Fruit fly (Drosophila melanogaster) whole organism, wandering third instar larva: ENCODE measurements around the gene CG4995.

Experiments used
- Abd-B ChIP-seq: fragments of >200 bp; optimal IDR thresholded peaks from 2 replicates; lab custom pipeline; 2017; ENCODE audit warnings: missing biosample characterization, missing genetic modification characterization
- CG32264 ChIP-seq: fragments of 200-800 bp; sonication (Bioruptor generic); optimal IDR thresholded peaks from 2 replicates; lab custom pipeline; 2016; ENCODE audit warnings: missing biosample characterization, missing genetic modification characterization
- CG9705 ChIP-seq: fragments of 200-800 bp; sonication (Bioruptor generic); optimal IDR thresholded peaks from 2 replicates; lab custom pipeline; 2018; ENCODE audit warnings: missing biosample characterization, mild to moderate bottlenecking, missing genetic modification characterization
- CrebA ChIP-seq: fragments of 200-800 bp; sonication (Bioruptor generic); optimal IDR thresholded peaks from 2 replicates; lab custom pipeline; 2016; ENCODE audit warnings: missing biosample characterization, mild to moderate bottlenecking, missing genetic modification characterization, borderline replicate concordance
- Dfd ChIP-seq: fragments of >200 bp; optimal IDR thresholded peaks from 2 replicates; lab custom pipeline; 2017; ENCODE audit warnings: missing biosample characterization, missing genetic modification characterization
- Dif ChIP-seq: fragments of 200-275, 200-300 bp; sonication (Bioruptor generic); optimal IDR thresholded peaks from 2 replicates; lab custom pipeline; 2018; ENCODE audit warnings: missing biosample characterization, missing genetic modification characterization; ENCODE audit not compliant: partially characterized antibody
- GATAd ChIP-seq: sonication (Bioruptor generic); optimal IDR thresholded peaks from 2 replicates; lab custom pipeline; 2016; ENCODE audit warnings: missing biosample characterization, missing genetic modification characterization
- HLH106 ChIP-seq: fragments of 200-800 bp; optimal IDR thresholded peaks from 3 replicates; lab custom pipeline; 2019; ENCODE audit warnings: missing biosample characterization, mild to moderate bottlenecking, missing genetic modification characterization, moderate library complexity
- Hnf4 ChIP-seq: fragments of 200-800 bp; sonication (Bioruptor generic); optimal IDR thresholded peaks from 2 replicates; lab custom pipeline; 2016; ENCODE audit warnings: missing biosample characterization, mild to moderate bottlenecking, missing genetic modification characterization
- Hr78 ChIP-seq: fragments of >200 bp; optimal IDR thresholded peaks from 2 replicates; lab custom pipeline; 2017; ENCODE audit warnings: missing biosample characterization, missing genetic modification characterization
- Hr83 ChIP-seq: fragments of 200-300 bp; sonication (Bioruptor generic); optimal IDR thresholded peaks from 2 replicates; lab custom pipeline; 2016; ENCODE audit warnings: missing biosample characterization, mild to moderate bottlenecking, missing genetic modification characterization, moderate library complexity; ENCODE audit not compliant: poor library complexity, severe bottlenecking
- Jra ChIP-seq: sonication (Bioruptor generic); optimal IDR thresholded peaks from 2 replicates; lab custom pipeline; 2016; ENCODE audit warnings: missing biosample characterization, missing genetic modification characterization
- Mio ChIP-seq: sonication (Bioruptor generic); optimal IDR thresholded peaks from 2 replicates; lab custom pipeline; 2016; ENCODE audit warnings: missing biosample characterization, missing genetic modification characterization
- Myc ChIP-seq: fragments of >200 bp; optimal IDR thresholded peaks from 2 replicates; lab custom pipeline; 2017
- N ChIP-seq: fragments of >200 bp; optimal IDR thresholded peaks from 2 replicates; lab custom pipeline; 2018; ENCODE audit warnings: missing biosample characterization, missing external identifiers, missing genetic modification characterization
- OdsH ChIP-seq: fragments of 200-800 bp; sonication (Bioruptor generic); optimal IDR thresholded peaks from 2 replicates; lab custom pipeline; 2016; ENCODE audit warnings: missing biosample characterization, mild to moderate bottlenecking, missing genetic modification characterization
- Rel ChIP-seq, 2 experiments: fragments of 200-800 bp; sonication (Bioruptor generic) in 1 of 2; optimal IDR thresholded peaks; 2 replicates in 1 of 2; 3 replicates in 1 of 2; lab custom pipeline; 2016 to 2019; ENCODE audit warnings: mild to moderate bottlenecking in 2 of 2, missing biosample characterization in 2 of 2, missing genetic modification characterization in 2 of 2, moderate library complexity in 1 of 2
- Sp1 ChIP-seq: fragments of 200-800 bp; sonication (Bioruptor generic); optimal IDR thresholded peaks from 3 replicates; lab custom pipeline; 2019; ENCODE audit warnings: missing biosample characterization, mild to moderate bottlenecking, missing genetic modification characterization, moderate library complexity
- Vsx2 ChIP-seq: fragments of 200-300, 225-300 bp; sonication (Bioruptor generic); optimal IDR thresholded peaks from 2 replicates; lab custom pipeline; 2018; ENCODE audit warnings: missing biosample characterization, missing genetic modification characterization; ENCODE audit not compliant: partially characterized antibody
- br ChIP-seq: fragments of 200-800 bp; sonication (Bioruptor generic); optimal IDR thresholded peaks from 2 replicates; lab custom pipeline; 2016; ENCODE audit warnings: missing biosample characterization, missing genetic modification characterization
- brk ChIP-seq: fragments of 200-800 bp; sonication (Bioruptor generic); optimal IDR thresholded peaks from 2 replicates; lab custom pipeline; 2016; ENCODE audit warnings: missing biosample characterization, mild to moderate bottlenecking, missing genetic modification characterization
- dl ChIP-seq, 2 experiments: fragments of 175-275, 200-275 bp in 1 of 2; fragments of 200-275 bp in 1 of 2; sonication (Bioruptor generic); optimal IDR thresholded peaks; lab custom pipeline; 2018; ENCODE audit warnings: mild to moderate bottlenecking in 2 of 2, missing biosample characterization in 2 of 2, missing genetic modification characterization in 2 of 2, moderate library complexity in 2 of 2; ENCODE audit not compliant: partially characterized antibody in 2 of 2, insufficient read depth in 1 of 2
- dmrt93B ChIP-seq: fragments of 200-800 bp; sonication (Bioruptor generic); optimal IDR thresholded peaks from 2 replicates; lab custom pipeline; 2018; ENCODE audit warnings: missing biosample characterization, mild to moderate bottlenecking, missing genetic modification characterization
- dsf ChIP-seq: sonication (Bioruptor generic); optimal IDR thresholded peaks from 2 replicates; lab custom pipeline; 2016; ENCODE audit warnings: missing biosample characterization, missing genetic modification characterization, borderline replicate concordance
- ey ChIP-seq: fragments of 200-800 bp; sonication (Bioruptor generic); optimal IDR thresholded peaks from 2 replicates; lab custom pipeline; 2016; ENCODE audit warnings: missing biosample characterization, missing genetic modification characterization
- foxo ChIP-seq, 2 experiments: fragments of 200-800 bp; sonication (Bioruptor generic); optimal IDR thresholded peaks; 2 replicates in 1 of 2; 3 replicates in 1 of 2; lab custom pipeline; 2016 to 2017; ENCODE audit warnings: missing biosample characterization in 2 of 2, missing genetic modification characterization in 2 of 2
- fru ChIP-seq: fragments of 200-800 bp; sonication (Bioruptor generic); optimal IDR thresholded peaks from 3 replicates; lab custom pipeline; 2016; ENCODE audit warnings: missing biosample characterization, mild to moderate bottlenecking, missing genetic modification characterization
- h ChIP-seq: fragments of 200-800 bp; sonication (Bioruptor generic); optimal IDR thresholded peaks from 3 replicates; lab custom pipeline; 2016; ENCODE audit warnings: missing biosample characterization, mild to moderate bottlenecking, missing genetic modification characterization
- jim ChIP-seq: fragments of 175-275, 200-325 bp; sonication (Bioruptor generic); optimal IDR thresholded peaks from 2 replicates; lab custom pipeline; 2016; ENCODE audit warnings: missing biosample characterization, mild to moderate bottlenecking, missing genetic modification characterization
- lola ChIP-seq: fragments of >200 bp; optimal IDR thresholded peaks from 2 replicates; lab custom pipeline; 2017; ENCODE audit warnings: missing biosample characterization, missing genetic modification characterization
- pan ChIP-seq: fragments of >200 bp; optimal IDR thresholded peaks from 2 replicates; lab custom pipeline; 2017
- psq ChIP-seq: fragments of 200-800 bp; sonication (Bioruptor generic); optimal IDR thresholded peaks from 3 replicates; lab custom pipeline; 2017; ENCODE audit warnings: missing biosample characterization, mild to moderate bottlenecking, missing genetic modification characterization, moderate library complexity
- rgr ChIP-seq: fragments of 200-800 bp; sonication (Bioruptor generic); optimal IDR thresholded peaks from 3 replicates; lab custom pipeline; 2016; ENCODE audit warnings: missing biosample characterization, mild to moderate bottlenecking, missing genetic modification characterization
- sage ChIP-seq: fragments of 200-800 bp; sonication (Bioruptor generic); optimal IDR thresholded peaks from 2 replicates; lab custom pipeline; 2016; ENCODE audit warnings: missing biosample characterization, mild to moderate bottlenecking, missing genetic modification characterization
- sv ChIP-seq: fragments of 200-800 bp; sonication (Bioruptor generic); optimal IDR thresholded peaks from 3 replicates; lab custom pipeline; 2016; ENCODE audit warnings: missing biosample characterization, missing genetic modification characterization
- tai ChIP-seq: sonication (Bioruptor generic); optimal IDR thresholded peaks from 2 replicates; lab custom pipeline; 2016; ENCODE audit warnings: missing biosample characterization, missing genetic modification characterization
- usp ChIP-seq: fragments of >200 bp; optimal IDR thresholded peaks from 2 replicates; lab custom pipeline; 2017; ENCODE audit warnings: missing biosample characterization, missing genetic modification characterization
- woc ChIP-seq: sonication (Bioruptor generic); optimal IDR thresholded peaks from 2 replicates; lab custom pipeline; 2016; ENCODE audit warnings: missing biosample characterization, mild to moderate bottlenecking, missing genetic modification characterization

Gene CG4995

dm6 chr2L:10298306-10298705 lies 24.0 kb upstream of the CG4995 start:
- no peak for TF ChIP-seq dsf (GFP tag; lab: Kevin White, UChicago)
- TF ChIP-seq Dif (GFP tag; lab: Kevin White, UChicago) = peak; percentile 72
- TF ChIP-seq N (GFP tag; lab: Kevin White, UChicago) = peak; percentile 33
- TF ChIP-seq, all 38 proteins: peak for 2

DNA sequence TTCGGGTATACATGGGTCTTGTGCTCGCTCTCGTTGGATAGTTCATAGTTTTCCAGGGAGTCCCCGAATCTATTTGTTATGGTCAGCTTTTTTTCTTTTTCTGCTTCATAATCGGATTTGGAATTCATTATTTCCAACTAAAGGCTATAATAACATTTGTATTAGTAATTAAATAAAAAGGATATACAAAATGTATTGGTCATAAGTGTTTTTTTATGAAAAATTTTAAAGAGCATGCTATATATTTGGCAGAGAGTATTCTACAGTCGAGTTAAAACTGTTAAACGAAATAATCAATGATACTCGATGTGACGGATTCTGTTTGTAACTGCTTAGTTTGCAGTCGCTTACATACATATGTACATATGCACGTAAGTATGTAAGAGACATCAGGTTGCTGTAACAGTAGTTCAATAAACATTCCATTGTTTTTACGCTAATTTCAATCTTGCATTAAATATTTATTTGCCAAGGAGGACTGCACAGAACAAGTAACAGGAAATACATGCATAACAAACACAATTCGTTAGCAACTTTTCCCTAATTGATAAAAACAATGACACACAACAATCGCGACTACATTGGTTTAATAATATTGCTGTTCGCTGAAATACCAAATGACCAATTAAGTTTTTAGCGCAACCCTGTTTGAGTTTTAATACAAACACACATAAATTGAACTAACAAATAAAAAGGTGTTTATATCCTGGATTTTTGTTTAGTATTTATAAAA lies 23.0 kb upstream of the CG4995 start:
- TF ChIP-seq rgr (GFP tag; lab: Kevin White, UChicago) (no peak), Sp1 (GFP tag; lab: Kevin White, UChicago) (no peak), tai (GFP tag; lab: Kevin White, UChicago) (no peak), sage (GFP tag; lab: Kevin White, UChicago) (peak; percentile 37), lola (GFP tag; lab: Kevin White, UChicago) (no peak), CG9705 (GFP tag; lab: Kevin White, UChicago) (no peak)

DNA sequence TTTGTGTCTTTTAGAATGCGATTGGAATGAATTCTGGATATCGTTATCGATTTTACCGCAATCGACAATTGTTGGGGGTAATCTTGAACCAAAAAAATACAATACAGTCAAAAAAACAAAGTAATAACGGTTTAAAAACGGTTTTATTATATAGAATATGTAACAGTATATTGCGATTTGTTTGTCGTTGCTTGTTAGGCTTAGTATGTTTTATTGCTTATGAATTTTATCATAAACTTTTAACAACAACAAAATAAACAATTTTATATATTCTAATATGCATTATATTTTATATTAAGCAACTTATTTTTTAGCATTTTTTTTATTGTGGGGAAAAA lies 22.5 kb upstream of the CG4995 start, which contains the start of gene CYLD:
CYLD (minus strand) TSS at position 38 of the 338 bp plus-strand sequence.
- TF ChIP-seq Abd-B (GFP tag; lab: Kevin White, UChicago) = no peak
- TF ChIP-seq Rel (GFP tag; optimal IDR thresholded peaks at IDR 0.05; lab: Kevin White, UChicago) = no peak
- TF ChIP-seq Rel (tag; optimal IDR thresholded peaks at IDR 0.05; lab: Kevin White, UChicago) = no peak
- TF ChIP-seq Dfd = no peak
- TF ChIP-seq HLH106 (tag; lab: Kevin White, UChicago) = peak; percentile 60
- TF ChIP-seq pan (lab: Kevin White, UChicago) = no peak
- TF ChIP-seq foxo (GFP tag; optimal IDR thresholded peaks at IDR 0.05; lab: Kevin White, UChicago) = peak in 1 of 2 experiments; percentile 62
- TF ChIP-seq jim = no peak
- TF ChIP-seq psq (GFP tag; lab: Kevin White, UChicago) = peak; percentile 25
- TF ChIP-seq br (GFP tag; lab: Kevin White, UChicago) = no peak
- peak; percentile 7 for TF ChIP-seq sage (GFP tag; lab: Kevin White, UChicago)
- TF ChIP-seq tai (GFP tag; lab: Kevin White, UChicago) = no peak
- TF ChIP-seq ey (GFP tag; lab: Kevin White, UChicago) = peak; percentile 14
- no peak for TF ChIP-seq Hr78 (GFP tag; lab: Kevin White, UChicago)
- no peak for TF ChIP-seq dmrt93B (GFP tag; lab: Kevin White, UChicago)
- TF ChIP-seq dl (GFP tag; optimal IDR thresholded peaks at IDR 0.05; lab: Kevin White, UChicago; ENCODE audit: insufficient read depth in 1 of 2, partially characterized antibody in 2 of 2) = no peak
- TF ChIP-seq brk = peak; percentile 68
- no peak for TF ChIP-seq usp (GFP tag; lab: Kevin White, UChicago)
- TF ChIP-seq CG9705 (GFP tag; lab: Kevin White, UChicago) = peak; percentile 34
- peak; percentile 56 for TF ChIP-seq Jra (GFP tag; lab: Kevin White, UChicago)
- TF ChIP-seq GATAd (GFP tag; lab: Kevin White, UChicago) = no peak
- TF ChIP-seq CG32264 (GFP tag; lab: Kevin White, UChicago) = no peak
- TF ChIP-seq OdsH (GFP tag; lab: Kevin White, UChicago) = peak; percentile 50
- peak; percentile 64 for TF ChIP-seq rgr (GFP tag; lab: Kevin White, UChicago)
- peak; percentile 70 for TF ChIP-seq Hnf4
- TF ChIP-seq Vsx2 (GFP tag; lab: Kevin White, UChicago) = no peak
- TF ChIP-seq Sp1 (GFP tag; lab: Kevin White, UChicago) = no peak
- TF ChIP-seq Dif (GFP tag; lab: Kevin White, UChicago) = no peak
- no peak for TF ChIP-seq Hr83 (GFP tag; lab: Kevin White, UChicago)
- no peak for TF ChIP-seq CrebA
- TF ChIP-seq h (GFP tag; lab: Kevin White, UChicago) = no peak
- TF ChIP-seq lola (GFP tag; lab: Kevin White, UChicago) = no peak
- TF ChIP-seq woc = peak; percentile 4
- no peak for TF ChIP-seq N (GFP tag; lab: Kevin White, UChicago)
- no peak for TF ChIP-seq sv (GFP tag; lab: Kevin White, UChicago)
- TF ChIP-seq fru (GFP tag; lab: Kevin White, UChicago) = no peak
- no peak for TF ChIP-seq Myc
- no peak for TF ChIP-seq Mio (GFP tag; lab: Kevin White, UChicago)
- TF ChIP-seq dsf (GFP tag; lab: Kevin White, UChicago) = no peak
